Worm (Caenorhabditis elegans): ENCODE measurements around the gene F07E5.9.

DNA sequence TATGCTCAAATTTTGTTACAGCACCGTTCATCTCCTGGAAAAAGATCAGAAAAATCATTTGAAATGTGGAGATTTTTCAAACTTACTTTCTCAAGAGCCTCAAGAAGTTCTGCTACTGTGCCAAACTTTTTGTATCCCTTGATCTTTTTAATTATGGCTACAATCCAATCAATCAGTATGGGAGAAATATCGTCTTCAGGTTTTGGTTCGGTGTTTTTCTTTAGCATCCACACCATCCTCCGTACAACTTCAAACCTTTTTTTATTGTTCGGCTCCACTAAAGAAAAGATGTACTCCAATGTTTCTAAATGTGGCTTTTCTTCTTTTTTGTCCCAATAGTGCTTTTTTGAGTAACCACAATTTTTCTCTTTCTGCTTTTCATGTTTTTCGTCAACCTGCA, 3.9 kb downstream of the F07E5.9 start:
- TF ChIP-seq nhr-76 (tag; optimal IDR thresholded peaks at IDR 0.05) (no peak), aly-2 (tag; optimal IDR thresholded peaks at IDR 0.05) (no peak), fkh-10 (GFP tag; optimal IDR thresholded peaks at IDR 0.05) (no peak), skn-1 (tag; optimal IDR thresholded peaks at IDR 0.05) (no peak), nhr-12 (tag; optimal IDR thresholded peaks at IDR 0.05) (no peak)

All from whole organism, L3 larva.